Worm (Caenorhabditis elegans) whole organism, young adult: ENCODE measurements around the gene unc-112.

Experiments
- B0336.3 ChIP-seq: fragments of 200-800 bp; sonication (Bioruptor generic); IDR thresholded peaks from 2 replicates; pipeline ENCODE4 v1.3.6; 2022; ENCODE audit warnings: missing genetic modification characterization, missing compliant biosample characterization
- F10E7.11 ChIP-seq: sonication (generic microtip); optimal IDR thresholded peaks from 2 replicates; lab custom pipeline; 2017; ENCODE audit warnings: mild to moderate bottlenecking, missing genetic modification characterization, moderate library complexity, missing compliant biosample characterization
- F23B12.7 ChIP-seq: sonication (generic microtip); optimal IDR thresholded peaks from 2 replicates; lab custom pipeline; 2017; ENCODE audit warnings: missing genetic modification characterization, mild to moderate bottlenecking, missing compliant biosample characterization, antibody characterized with exemption, moderate library complexity; ENCODE audit not compliant: insufficient read depth
- F39B2.1 ChIP-seq: fragments of 200-800 bp; sonication (Bioruptor generic); IDR thresholded peaks from 2 replicates; pipeline ENCODE4 v1.3.6; 2022; ENCODE audit warnings: missing genetic modification reagents, missing genetic modification characterization, missing compliant biosample characterization
- F49E8.2 ChIP-seq: sonication (generic microtip); optimal IDR thresholded peaks from 3 replicates; lab custom pipeline; 2017; ENCODE audit warnings: missing genetic modification characterization, mild to moderate bottlenecking, missing compliant biosample characterization, antibody characterized with exemption, moderate library complexity; ENCODE audit not compliant: insufficient read depth
- F52B5.7 ChIP-seq: sonication (generic microtip); optimal IDR thresholded peaks from 2 replicates; lab custom pipeline; 2016; ENCODE audit warnings: mild to moderate bottlenecking, missing genetic modification characterization, missing compliant biosample characterization
- T07F8.4 ChIP-seq: sonication (generic microtip); optimal IDR thresholded peaks from 2 replicates; lab custom pipeline; 2016; ENCODE audit warnings: mild to moderate bottlenecking, missing genetic modification characterization, moderate library complexity, missing compliant biosample characterization
- Y67H2A.10 ChIP-seq: fragments of 200-800 bp; sonication (Bioruptor generic); conservative IDR thresholded peaks from 2 replicates; pipeline ENCODE4 v1.3.6; 2022; ENCODE audit warnings: missing genetic modification reagents, missing genetic modification characterization, missing compliant biosample characterization
- ama-1 ChIP-seq, 3 experiments: fragments of 150-350 bp in 1 of 3; sonication (generic microtip) in 2 of 3; optimal IDR thresholded peaks; 2 replicates each; lab custom pipeline; 2014 to 2018; ENCODE audit warnings: missing biosample characterization in 2 of 3, missing genetic modification characterization in 2 of 3, missing genetic modification reagents in 2 of 3
- atf-7 ChIP-seq: sonication (generic microtip); optimal IDR thresholded peaks from 2 replicates; lab custom pipeline; 2017; ENCODE audit warnings: mild to moderate bottlenecking, missing genetic modification characterization, missing compliant biosample characterization
- athp-1 ChIP-seq: sonication (generic microtip); optimal IDR thresholded peaks from 2 replicates; lab custom pipeline; 2017; ENCODE audit warnings: mild to moderate bottlenecking, missing genetic modification characterization, missing compliant biosample characterization
- attf-3 ChIP-seq: fragments of 200-800 bp; sonication (Bioruptor generic); conservative IDR thresholded peaks from 2 replicates; pipeline ENCODE4 v1.3.6; 2022; ENCODE audit warnings: missing genetic modification reagents, missing genetic modification characterization, missing compliant biosample characterization
- attf-5 ChIP-seq: fragments of 200-800 bp; sonication (Bioruptor generic); optimal IDR thresholded peaks from 2 replicates; lab custom pipeline; 2018; ENCODE audit warnings: mild to moderate bottlenecking, missing genetic modification characterization, missing compliant biosample characterization
- ccch-3 ChIP-seq: fragments of 200-800 bp; sonication (Bioruptor generic); optimal IDR thresholded peaks from 2 replicates; lab custom pipeline; 2018; ENCODE audit warnings: mild to moderate bottlenecking, missing genetic modification characterization, missing compliant biosample characterization
- cebp-2 ChIP-seq: fragments of 200-800 bp; sonication (Bioruptor generic); IDR thresholded peaks from 2 replicates; pipeline ENCODE4 v1.3.6; 2022; ENCODE audit warnings: missing genetic modification characterization, missing compliant biosample characterization
- ceh-100 ChIP-seq: fragments of 200-800 bp; sonication (Bioruptor generic); IDR thresholded peaks from 2 replicates; pipeline ENCODE4 v1.3.6; 2022; ENCODE audit warnings: missing genetic modification reagents, missing genetic modification characterization, missing compliant biosample characterization
- ceh-27 ChIP-seq: fragments of 200-800 bp; sonication (Bioruptor generic); optimal IDR thresholded peaks from 2 replicates; lab custom pipeline; 2018; ENCODE audit warnings: mild to moderate bottlenecking, missing genetic modification characterization, moderate library complexity, missing compliant biosample characterization
- ceh-58 ChIP-seq: fragments of 200-800 bp; sonication (Bioruptor generic); IDR thresholded peaks from 2 replicates; pipeline ENCODE4 v1.3.6; 2022; ENCODE audit warnings: missing genetic modification characterization, missing compliant biosample characterization
- die-1 ChIP-seq: sonication (generic microtip); optimal IDR thresholded peaks from 2 replicates; lab custom pipeline; 2016; ENCODE audit warnings: missing genotype, mild to moderate bottlenecking, missing genetic modification characterization, missing compliant biosample characterization
- him-1 ChIP-seq: sonication (generic microtip); optimal IDR thresholded peaks from 2 replicates; lab custom pipeline; 2016; ENCODE audit warnings: missing genotype, missing genetic modification reagents, missing genetic modification characterization, missing compliant biosample characterization
- hlh-26 ChIP-seq: fragments of 200-800 bp; sonication (Bioruptor generic); conservative IDR thresholded peaks from 2 replicates; pipeline ENCODE4 v1.3.6; 2022; ENCODE audit warnings: missing genetic modification reagents, missing genetic modification characterization, missing compliant biosample characterization
- hmg-1.2 ChIP-seq: fragments of 200-800 bp; sonication (Bioruptor generic); IDR thresholded peaks from 2 replicates; pipeline ENCODE4 v1.3.6; 2022; ENCODE audit warnings: missing genetic modification reagents, missing genetic modification characterization, missing compliant biosample characterization
- lag-1 ChIP-seq: fragments of 200-800 bp; sonication (Bioruptor generic); IDR thresholded peaks from 2 replicates; pipeline ENCODE4 v1.3.6; 2022; ENCODE audit warnings: missing genetic modification reagents, missing genetic modification characterization, missing compliant biosample characterization
- lin-35 ChIP-seq, 3 experiments: fragments of 150-350 bp in 2 of 3; sonication (generic microtip) in 1 of 3; optimal IDR thresholded peaks; 2 replicates each; lab custom pipeline; 2014 to 2018; ENCODE audit warnings: missing biosample characterization in 3 of 3, missing genetic modification characterization in 3 of 3, missing genetic modification reagents in 3 of 3
- lin-40 ChIP-seq: sonication (generic microtip); optimal IDR thresholded peaks from 2 replicates; lab custom pipeline; 2016; ENCODE audit warnings: missing genetic modification characterization, mild to moderate bottlenecking, missing compliant biosample characterization, missing genotype, missing genetic modification reagents
- lsy-27 ChIP-seq: sonication (generic microtip); optimal IDR thresholded peaks from 2 replicates; lab custom pipeline; 2017; ENCODE audit warnings: missing genetic modification characterization, mild to moderate bottlenecking, missing compliant biosample characterization, antibody characterized with exemption, missing genotype, borderline replicate concordance; ENCODE audit not compliant: insufficient read depth
- mxl-1 ChIP-seq: sonication (generic microtip); optimal IDR thresholded peaks from 2 replicates; lab custom pipeline; 2016; ENCODE audit warnings: missing genetic modification characterization, missing compliant biosample characterization
- pha-4 ChIP-seq: fragments of 150-350 bp; sonication (generic microtip); optimal IDR thresholded peaks from 2 replicates; lab custom pipeline; 2014; ENCODE audit warnings: missing biosample characterization, missing genetic modification reagents, missing genetic modification characterization
- rec-8 ChIP-seq, 2 experiments: sonication (generic microtip); optimal IDR thresholded peaks; 2 replicates each; lab custom pipeline; 2016; ENCODE audit warnings: mild to moderate bottlenecking in 2 of 2, missing genetic modification characterization in 2 of 2, missing genetic modification reagents in 2 of 2, missing genotype in 2 of 2, missing biosample characterization in 1 of 2, missing compliant biosample characterization in 1 of 2, moderate library complexity in 1 of 2
- somi-1 ChIP-seq: fragments of 200-800 bp; sonication (Bioruptor generic); optimal IDR thresholded peaks from 2 replicates; lab custom pipeline; 2018; ENCODE audit warnings: mild to moderate bottlenecking, missing genetic modification characterization, missing compliant biosample characterization
- tbx-9 ChIP-seq: sonication (generic microtip); optimal IDR thresholded peaks from 2 replicates; lab custom pipeline; 2016; ENCODE audit warnings: borderline replicate concordance, missing genetic modification characterization, inconsistent platforms, missing compliant biosample characterization
- tlf-1 ChIP-seq: fragments of 200-800 bp; sonication (Bioruptor generic); optimal IDR thresholded peaks from 2 replicates; lab custom pipeline; 2018; ENCODE audit warnings: mild to moderate bottlenecking, missing genetic modification characterization, missing compliant biosample characterization
- unc-130 ChIP-seq: sonication (generic microtip); optimal IDR thresholded peaks from 2 replicates; lab custom pipeline; 2016; ENCODE audit warnings: missing genetic modification reagents, missing genetic modification characterization, missing compliant biosample characterization
- unc-62 ChIP-seq: fragments of 150-350 bp; optimal IDR thresholded peaks from 2 replicates; lab custom pipeline; 2014; ENCODE audit warnings: missing biosample characterization, missing genetic modification reagents, missing genetic modification characterization
- zfh-2 ChIP-seq: fragments of 200-800 bp; sonication (Bioruptor generic); conservative IDR thresholded peaks from 2 replicates; pipeline ENCODE4 v1.3.6; 2022; ENCODE audit warnings: missing genetic modification reagents, missing genetic modification characterization, missing compliant biosample characterization
- zim-3 ChIP-seq: sonication (generic microtip); optimal IDR thresholded peaks from 2 replicates; lab custom pipeline; 2017; ENCODE audit warnings: mild to moderate bottlenecking, missing genetic modification characterization, moderate library complexity, missing compliant biosample characterization
- ztf-18 ChIP-seq: sonication (generic microtip); optimal IDR thresholded peaks from 2 replicates; lab custom pipeline; 2016; ENCODE audit warnings: missing genotype, mild to moderate bottlenecking, missing genetic modification characterization, missing compliant biosample characterization
- ztf-26 ChIP-seq: sonication (generic microtip); optimal IDR thresholded peaks from 2 replicates; lab custom pipeline; 2017; ENCODE audit warnings: missing genetic modification characterization, missing compliant biosample characterization
- ztf-3 ChIP-seq: fragments of 200-800 bp; sonication (Bioruptor generic); optimal IDR thresholded peaks from 2 replicates; lab custom pipeline; 2018; ENCODE audit warnings: mild to moderate bottlenecking, missing genetic modification characterization, missing compliant biosample characterization
- ztf-6 ChIP-seq: fragments of 200-800 bp; sonication (Bioruptor generic); IDR thresholded peaks from 2 replicates; pipeline ENCODE4 v1.3.6; 2022; ENCODE audit warnings: missing genetic modification reagents, missing genetic modification characterization, missing compliant biosample characterization

unc-112 gene

DNA sequence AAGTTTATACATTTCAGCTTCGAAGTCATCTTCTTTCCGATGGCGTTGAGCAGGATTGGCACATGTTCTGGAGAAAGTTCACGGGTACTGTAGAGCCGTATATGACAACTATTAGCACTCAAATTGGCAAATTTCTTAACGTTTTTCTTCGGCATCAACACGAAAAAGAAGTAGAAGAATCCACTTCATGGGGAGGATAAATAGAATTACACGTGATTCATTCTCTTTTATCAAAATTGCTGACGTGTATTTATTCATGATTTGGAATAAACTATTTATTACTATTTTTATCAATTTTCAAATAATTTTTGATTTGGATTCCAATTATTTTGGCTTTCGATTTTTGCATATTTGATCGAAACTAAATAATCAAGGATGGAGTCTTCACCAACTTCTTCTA is 30.7 kb downstream of the unc-112 start, which contains the start of gene C47E8.1:
Gene C47E8.1, plus strand, starts transcription at position 301 of the 400 bp plus-strand sequence.
- no peak for TF ChIP-seq F49E8.2 (tag; lab: Kevin White, UChicago)
- TF ChIP-seq tbx-9 (tag; lab: Kevin White, UChicago): no peak
- TF ChIP-seq attf-5: no peak
- TF ChIP-seq F23B12.7 (tag; lab: Kevin White, UChicago): no peak
- TF ChIP-seq ama-1 (optimal IDR thresholded peaks at IDR 0.05; lab: Kevin White, UChicago): no peak
- no peak for TF ChIP-seq ama-1 (GFP tag; optimal IDR thresholded peaks at IDR 0.05; lab: Kevin White, UChicago)
- TF ChIP-seq him-1 (tag; lab: Kevin White, UChicago): no peak
- TF ChIP-seq athp-1: no peak
- no peak for TF ChIP-seq ztf-18
- no peak for TF ChIP-seq unc-130
- no peak for TF ChIP-seq F39B2.1 (GFP tag; lab: Robert Waterston, UW)
- TF ChIP-seq T07F8.4: no peak
- TF ChIP-seq lag-1: no peak

DNA sequence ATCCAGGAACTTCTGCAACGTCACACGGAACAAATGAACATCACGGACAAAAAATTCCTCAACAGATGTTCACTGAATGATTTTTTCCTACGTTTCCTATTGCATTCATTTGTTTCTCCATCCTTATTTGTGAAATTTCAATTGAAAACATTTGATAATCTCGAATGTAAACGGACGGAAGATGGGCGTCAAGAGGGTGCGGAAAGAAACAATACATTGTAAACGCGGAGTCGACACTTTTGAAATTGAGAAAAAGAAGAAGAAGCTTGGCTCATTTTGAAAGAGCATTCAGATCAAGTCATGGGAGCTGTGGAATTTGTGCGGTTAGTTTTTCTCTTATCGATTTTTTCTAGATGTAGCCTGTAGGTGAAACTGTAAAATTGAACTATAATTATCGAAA is 33.4 kb downstream of the unc-112 start, which contains the start of gene C47E8.9:
Gene C47E8.9, plus strand, starts transcription at position 301 of the 400 bp plus-strand sequence.
- TF ChIP-seq pha-4 (tag; lab: Kevin White, UChicago): no peak
- no peak for TF ChIP-seq tlf-1 (GFP tag; lab: Kevin White, UChicago)
- TF ChIP-seq, all 124 proteins: peak for 0

DNA sequence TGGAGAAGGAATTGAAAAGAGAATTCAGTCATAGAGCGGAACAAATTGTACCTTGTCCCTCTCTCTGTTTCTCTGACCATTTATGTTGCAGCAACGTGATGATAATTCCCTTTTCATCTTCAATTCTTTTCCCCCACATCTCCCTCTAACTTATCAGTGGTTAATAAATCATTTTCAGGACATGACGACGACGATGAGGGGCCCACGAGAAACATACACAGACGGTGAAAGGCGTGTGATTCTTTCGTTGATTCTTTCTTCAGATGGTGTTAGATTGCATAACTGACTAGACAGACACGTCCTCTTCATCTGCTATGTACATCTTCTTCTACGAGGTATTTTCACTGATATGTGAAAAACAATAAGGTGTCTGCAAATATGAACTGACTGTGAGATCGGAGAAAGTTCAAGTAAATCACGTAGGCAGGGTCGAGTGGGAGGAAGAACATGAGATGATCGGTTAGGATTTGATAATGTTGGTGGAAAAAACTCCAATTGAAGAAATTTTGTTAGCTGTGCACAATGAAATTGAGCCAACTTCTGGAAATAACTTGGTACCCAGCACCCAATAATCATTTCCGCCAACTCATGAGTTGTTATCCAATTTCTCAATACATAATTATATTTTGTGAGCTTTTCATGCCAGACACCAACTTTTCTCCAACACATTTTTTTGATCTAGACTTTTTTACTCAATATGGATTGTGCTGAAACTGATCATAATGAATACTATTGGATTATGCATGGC is 35.7 kb downstream of the unc-112 start, which contains the start of gene srh-17:
Gene srh-17, plus strand, starts transcription at position 698 of the 748 bp plus-strand sequence.
- no peak for TF ChIP-seq mxl-1 (tag; lab: Kevin White, UChicago)
- TF ChIP-seq ztf-18: no peak
- TF ChIP-seq hlh-26 (GFP tag; lab: Robert Waterston, UW): no peak
- TF ChIP-seq somi-1 (GFP tag; lab: Kevin White, UChicago): peak; percentile 27
- TF ChIP-seq unc-62 (GFP tag; lab: Kevin White, UChicago): no peak
- TF ChIP-seq ztf-26 (tag; lab: Kevin White, UChicago): peak; percentile 74
- TF ChIP-seq lin-35 (GFP tag; optimal IDR thresholded peaks at IDR 0.05; lab: Kevin White, UChicago): no peak
- no peak for TF ChIP-seq lin-40
- TF ChIP-seq atf-7: no peak
- no peak for TF ChIP-seq F52B5.7

DNA sequence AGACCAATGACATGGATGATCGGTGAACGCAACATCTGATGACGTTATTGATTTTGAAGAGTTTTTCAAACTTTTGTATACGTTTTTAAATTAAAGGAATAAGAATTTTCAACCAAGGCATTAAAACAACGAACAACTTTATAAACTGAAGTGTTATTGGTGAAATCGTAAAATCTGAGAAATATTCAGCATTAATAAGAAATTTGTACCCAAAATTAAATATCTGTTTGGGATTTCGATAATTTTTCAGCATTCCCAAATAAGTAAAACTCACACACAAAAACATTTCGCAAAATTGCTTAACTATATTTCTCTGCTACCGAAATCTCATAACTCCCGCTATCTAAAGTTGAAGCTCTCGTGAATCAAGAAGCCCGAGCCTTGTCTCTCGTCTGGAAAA is 36.9 kb downstream of the unc-112 start:
- TF ChIP-seq somi-1 (GFP tag; lab: Kevin White, UChicago) (no peak), rec-8 (tag; optimal IDR thresholded peaks at IDR 0.05; lab: Kevin White, UChicago) (no peak), ceh-58 (GFP tag; lab: Robert Waterston, UW) (no peak), ztf-3 (GFP tag; lab: Kevin White, UChicago) (no peak), ccch-3 (GFP tag; lab: Kevin White, UChicago) (no peak), cebp-2 (no peak), die-1 (no peak), B0336.3 (GFP tag; lab: Robert Waterston, UW) (no peak), ztf-6 (no peak), attf-3 (GFP tag; lab: Robert Waterston, UW) (no peak), lsy-27 (tag; lab: Kevin White, UChicago) (no peak), zim-3 (tag; lab: Kevin White, UChicago) (no peak), attf-5 (no peak), zfh-2 (GFP tag; lab: Robert Waterston, UW) (no peak), F10E7.11 (tag; lab: Kevin White, UChicago) (no peak), hmg-1.2 (GFP tag; lab: Robert Waterston, UW) (no peak), ceh-27 (GFP tag; lab: Kevin White, UChicago) (no peak), Y67H2A.10 (GFP tag; lab: Robert Waterston, UW) (no peak), ceh-100 (GFP tag; lab: Robert Waterston, UW) (no peak)
